Worm (Caenorhabditis elegans): ENCODE data around the gene C36E6.2.
A peak's percentile ranks its signal among the peaks of the same experiment; 100 is the strongest.

C36E6.2 gene

DNA sequence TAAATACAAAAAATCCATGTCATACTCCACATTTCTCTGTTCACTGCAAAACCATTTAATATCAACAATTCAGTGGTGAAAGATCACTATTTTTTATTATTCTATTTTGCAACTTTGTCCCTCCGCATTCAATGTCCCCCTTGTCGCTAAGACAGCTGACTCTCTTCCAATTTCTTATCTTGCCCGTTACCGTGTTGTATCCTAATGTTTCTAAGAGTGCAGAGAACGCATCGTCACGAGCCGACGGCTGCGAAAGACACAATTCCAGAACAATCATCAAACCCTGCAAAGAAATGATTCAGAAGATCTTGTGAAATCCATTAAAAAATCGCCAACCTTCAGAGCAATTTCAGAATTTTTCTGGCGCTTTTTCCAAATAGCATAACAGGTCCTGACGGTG, 21.4 kb downstream of the C36E6.2 start (continued):
- TF ChIP-seq fkh-4 (tag; optimal IDR thresholded peaks at IDR 0.05; ENCODE audit: borderline replicate concordance) = no peak
- TF ChIP-seq grh-1 (GFP tag; IDR thresholded peaks at IDR 0.05) = no peak
- TF ChIP-seq aha-1 (tag; optimal IDR thresholded peaks at IDR 0.05) = no peak
- peak; percentile 51 for TF ChIP-seq rnt-1 (tag; optimal IDR thresholded peaks at IDR 0.05)
- TF ChIP-seq unc-86 (tag; optimal IDR thresholded peaks at IDR 0.05) = no peak
- TF ChIP-seq skn-1 (tag; optimal IDR thresholded peaks at IDR 0.05) = no peak
- TF ChIP-seq nhr-19 (GFP tag; conservative IDR thresholded peaks at IDR 0.05) = peak; percentile 59
- TF ChIP-seq tlp-1 (tag; optimal IDR thresholded peaks at IDR 0.05) = no peak

DNA sequence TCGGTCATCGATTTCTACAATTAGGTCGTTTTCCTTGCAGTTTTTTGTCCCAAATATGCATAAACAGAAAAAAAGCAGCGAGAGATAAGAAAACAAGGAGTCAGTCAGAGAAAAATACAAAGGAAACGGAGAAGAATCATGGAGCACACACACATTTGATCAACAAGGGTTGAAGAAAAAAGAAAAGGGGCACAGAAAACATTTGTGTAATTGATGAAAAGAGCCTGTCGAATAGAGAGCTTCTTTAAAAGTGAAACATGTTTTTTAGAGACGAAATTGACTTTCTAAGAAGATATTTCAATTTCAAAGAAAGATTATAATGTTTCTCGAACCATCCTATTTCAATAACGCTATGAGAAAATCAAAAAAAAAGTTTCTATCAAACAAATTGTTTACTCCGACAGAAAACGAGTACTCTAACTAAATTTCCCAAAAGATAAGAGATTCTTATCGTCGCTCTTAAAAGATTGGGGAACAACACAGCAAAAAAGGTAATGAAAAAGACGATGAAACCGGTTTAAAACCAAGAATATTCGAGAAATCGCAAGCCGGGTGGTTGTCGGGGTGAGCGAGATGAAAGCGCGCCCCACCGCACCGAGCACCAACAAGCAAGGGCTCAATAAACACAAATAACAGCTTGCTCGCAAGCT, 23.2 kb downstream of the C36E6.2 start, which contains the start of gene tps-1:
Gene tps-1 (minus strand): TSS at position 14 of the 650 bp plus-strand sequence.
- TF ChIP-seq mdl-1 (tag; optimal IDR thresholded peaks at IDR 0.05) (peak in 1 of 2 experiments; percentile 17), tbx-2 (tag; optimal IDR thresholded peaks at IDR 0.05) (no peak), nhr-47 (tag; optimal IDR thresholded peaks at IDR 0.05) (peak; percentile 19), F16B12.6 (tag; optimal IDR thresholded peaks at IDR 0.05) (no peak), skn-1 (tag; optimal IDR thresholded peaks at IDR 0.05) (peak; percentile 1), dpl-1 (GFP tag; optimal IDR thresholded peaks at IDR 0.05) (no peak), blmp-1 (tag; optimal IDR thresholded peaks at IDR 0.05) (peak; percentile 3), jun-1 (tag; optimal IDR thresholded peaks at IDR 0.05) (no peak), lir-3 (tag; optimal IDR thresholded peaks at IDR 0.05; ENCODE audit: poor library complexity) (no peak), snpc-4 (tag; optimal IDR thresholded peaks at IDR 0.05) (no peak), dsc-1 (tag; optimal IDR thresholded peaks at IDR 0.05) (peak; percentile 67), Y116A8C.19 (tag; optimal IDR thresholded peaks at IDR 0.05; ENCODE audit: borderline replicate concordance) (no peak), swsn-7 (tag; optimal IDR thresholded peaks at IDR 0.05) (peak; percentile 5), mep-1 (tag; optimal IDR thresholded peaks at IDR 0.05) (peak; percentile 12), unc-130 (tag; optimal IDR thresholded peaks at IDR 0.05) (no peak), fos-1 (tag; optimal IDR thresholded peaks at IDR 0.05) (no peak), pag-3 (tag; optimal IDR thresholded peaks at IDR 0.05; ENCODE audit: borderline replicate concordance, insufficient read depth) (no peak), rnt-1 (tag; optimal IDR thresholded peaks at IDR 0.05) (peak; percentile 25), C34B4.2 (tag; optimal IDR thresholded peaks at IDR 0.05) (no peak), irx-1 (tag; optimal IDR thresholded peaks at IDR 0.05) (no peak), fkh-10 (GFP tag; optimal IDR thresholded peaks at IDR 0.05) (no peak), nhr-76 (tag; optimal IDR thresholded peaks at IDR 0.05) (no peak), egl-27 (tag; optimal IDR thresholded peaks at IDR 0.05) (no peak), lin-35 (GFP tag; optimal IDR thresholded peaks at IDR 0.05) (peak; percentile 9 to 16), isw-1 (GFP tag; IDR thresholded peaks at IDR 0.05) (no peak), lsy-2 (tag; optimal IDR thresholded peaks at IDR 0.05) (no peak), efl-1 (optimal IDR thresholded peaks at IDR 0.05) (no peak), efl-1 (GFP tag; optimal IDR thresholded peaks at IDR 0.05 in 1 of 2) (no peak), zag-1 (tag; optimal IDR thresholded peaks at IDR 0.05) (no peak), hpl-2 (GFP tag; optimal IDR thresholded peaks at IDR 0.05) (no peak), nhr-19 (GFP tag; conservative IDR thresholded peaks at IDR 0.05) (peak; percentile 19; the same call in 1 of the 2 replicates), nhr-77 (tag; optimal IDR thresholded peaks at IDR 0.05) (no peak), grh-1 (GFP tag; IDR thresholded peaks at IDR 0.05) (peak; percentile 87), elt-3 (tag; optimal IDR thresholded peaks at IDR 0.05) (peak in 4 of 6 experiments; percentile 5 to 86 (median 46)), aha-1 (tag; optimal IDR thresholded peaks at IDR 0.05) (no peak), alr-1 (tag; optimal IDR thresholded peaks at IDR 0.05; ENCODE audit: borderline replicate concordance) (no peak), nhr-20 (tag; optimal IDR thresholded peaks at IDR 0.05) (peak; percentile 51), lin-15B (tag; optimal IDR thresholded peaks at IDR 0.05) (no peak), nhr-85 (tag) (peak; percentile 89), zip-4 (GFP tag; optimal IDR thresholded peaks at IDR 0.05) (no peak), lin-14 (GFP tag; optimal IDR thresholded peaks at IDR 0.05) (peak; percentile 58), unc-30 (tag; optimal IDR thresholded peaks at IDR 0.05) (no peak), hlh-4 (tag; optimal IDR thresholded peaks at IDR 0.05) (no peak), nhr-71 (tag; optimal IDR thresholded peaks at IDR 0.05) (peak; percentile 61), ceh-82 (tag; optimal IDR thresholded peaks at IDR 0.05) (peak in 1 of 3 experiments; percentile 16), vab-15 (tag; optimal IDR thresholded peaks at IDR 0.05) (no peak)

All from whole organism, L1 larva.